Fruit fly (Drosophila melanogaster): ENCODE measurements around the gene CG1236.

CG1236 gene

dm6 chr3R:5736305-5736869, at the start of gene CG1236, which contains the start of gene CG2100 (continued):
- TF ChIP-seq MESR4 (GFP tag; optimal IDR thresholded peaks at IDR 0.05), result peak; percentile 59
- no peak for TF ChIP-seq ato (GFP tag; IDR thresholded peaks at IDR 0.05; ENCODE audit: partially characterized antibody)
- peak; percentile 64 for TF ChIP-seq CG9215 (GFP tag; IDR thresholded peaks at IDR 0.05)
- peak; percentile 66 for TF ChIP-seq NFAT (GFP tag; IDR thresholded peaks at IDR 0.05)
- TF ChIP-seq rib (GFP tag; IDR thresholded peaks at IDR 0.05), result no peak
- peak; percentile 84 for TF ChIP-seq CG15696 (tag; optimal IDR thresholded peaks at IDR 0.05)
- peak; percentile 56; the same call in 2 of the 3 replicates for TF ChIP-seq CG7357 (GFP tag; IDR thresholded peaks at IDR 0.05)
- TF ChIP-seq HmgZ (tag; optimal IDR thresholded peaks at IDR 0.05), result peak; percentile 58
- TF ChIP-seq CG16815 (GFP tag; optimal IDR thresholded peaks at IDR 0.05), result peak; percentile 80
- TF ChIP-seq HHEX (GFP tag; optimal IDR thresholded peaks at IDR 0.05), result peak; percentile 86
- peak; percentile 99 for TF ChIP-seq D19B (GFP tag; optimal IDR thresholded peaks at IDR 0.05)
- peak; percentile 90 for TF ChIP-seq Sox102F (GFP tag; optimal IDR thresholded peaks at IDR 0.05)
- TF ChIP-seq CG7372 (GFP tag; IDR thresholded peaks at IDR 0.05), result peak; percentile 68; the same call in 1 of the 2 replicates
- peak; percentile 59 for TF ChIP-seq Antp (GFP tag; optimal IDR thresholded peaks at IDR 0.05)
- TF ChIP-seq CG3281 (GFP tag; optimal IDR thresholded peaks at IDR 0.05), result peak; percentile 87
- TF ChIP-seq sna (GFP tag; IDR thresholded peaks at IDR 0.05; ENCODE audit: partially characterized antibody), result no peak
- TF ChIP-seq dati (GFP tag; IDR thresholded peaks at IDR 0.05), result no peak
- TF ChIP-seq CG3847 (GFP tag; IDR thresholded peaks at IDR 0.05), result peak; percentile 63
- TF ChIP-seq CG2120 (GFP tag; optimal IDR thresholded peaks at IDR 0.05), result peak; percentile 72
- peak; percentile 82 for TF ChIP-seq fd3F (GFP tag; optimal IDR thresholded peaks at IDR 0.05)
- no peak; the same call in 1 of the 2 replicates for TF ChIP-seq Ravus (GFP tag; IDR thresholded peaks at IDR 0.05)
- peak; percentile 80 for TF ChIP-seq sens (GFP tag)
- TF ChIP-seq run (tag; optimal IDR thresholded peaks at IDR 0.05), result peak; percentile 77
- peak; percentile 75 for TF ChIP-seq CG6813 (GFP tag; optimal IDR thresholded peaks at IDR 0.05)
- TF ChIP-seq CG17359 (tag; optimal IDR thresholded peaks at IDR 0.05), result peak; percentile 84
- peak; percentile 44 for TF ChIP-seq Hand (GFP tag; optimal IDR thresholded peaks at IDR 0.05)
- peak; percentile 56 for TF ChIP-seq CG10274 (GFP tag; optimal IDR thresholded peaks at IDR 0.05)
- TF ChIP-seq fru (optimal IDR thresholded peaks at IDR 0.05), result no peak
- TF ChIP-seq CG3163 (GFP tag; optimal IDR thresholded peaks at IDR 0.05), result peak; percentile 4
- peak in 1 of 2 experiments; percentile 66 for TF ChIP-seq Hr78 (GFP tag; optimal IDR thresholded peaks at IDR 0.05)
- no peak for TF ChIP-seq CG7745 (tag; optimal IDR thresholded peaks at IDR 0.05)
- TF ChIP-seq CG14050 (GFP tag; IDR thresholded peaks at IDR 0.05), result peak; percentile 41; the same call in 2 of the 3 replicates
- peak; percentile 78 for TF ChIP-seq Rfx (GFP tag; IDR thresholded peaks at IDR 0.05)
- peak; percentile 11 for TF ChIP-seq CG9876 (GFP tag; optimal IDR thresholded peaks at IDR 0.05)
- peak; percentile 77 for TF ChIP-seq ranshi (GFP tag; IDR thresholded peaks at IDR 0.05)
- no peak for TF ChIP-seq tx (GFP tag; optimal IDR thresholded peaks at IDR 0.05)
- TF ChIP-seq NK7.1 (GFP tag; optimal IDR thresholded peaks at IDR 0.05), result no peak

dm6 chr3R:5689626-5690025, 46.9 kb upstream of the CG1236 start:
- no peak for TF ChIP-seq CG9876 (GFP tag; optimal IDR thresholded peaks at IDR 0.05)
- TF ChIP-seq Poxn (GFP tag; IDR thresholded peaks at IDR 0.05), result no peak
- TF ChIP-seq vvl (GFP tag; IDR thresholded peaks at IDR 0.05), result peak; percentile 57
- peak; percentile 82 for TF ChIP-seq abd-A (tag; optimal IDR thresholded peaks at IDR 0.05)
- TF ChIP-seq oc (tag; optimal IDR thresholded peaks at IDR 0.05), result peak; percentile 67
- no peak for TF ChIP-seq NfI (GFP tag; optimal IDR thresholded peaks at IDR 0.05)
- TF ChIP-seq sens (GFP tag), result peak; percentile 11
- TF ChIP-seq crol (GFP tag; IDR thresholded peaks at IDR 0.05), result 0 out of 2 replicates have a peak, but pooled peaks have one; percentile 20
- no peak for TF ChIP-seq zf30C (GFP tag; optimal IDR thresholded peaks at IDR 0.05)
- TF ChIP-seq CG14860 (GFP tag; IDR thresholded peaks at IDR 0.05; ENCODE audit: partially characterized antibody), result 0 out of 3 replicates have a peak, but pooled peaks have one; percentile 13

All from whole organism, embryonic.